Fruit fly (Drosophila melanogaster): Measurements from ENCODE around the gene CG17734.
A peak's percentile ranks its signal among the peaks of the same experiment; 100 is the strongest.

The CG17734 gene

dm6 chr3R:11196648-11197388 lies 47.0 kb downstream of the CG17734 start (continued):
- peak; percentile 82 for TF ChIP-seq pum (GFP tag; optimal IDR thresholded peaks at IDR 0.05)
- peak; percentile 31 for TF ChIP-seq CG12236 (GFP tag; optimal IDR thresholded peaks at IDR 0.05)
- TF ChIP-seq CG34224 (GFP tag; IDR thresholded peaks at IDR 0.05; ENCODE audit: partially characterized antibody): no peak
- no peak for TF ChIP-seq yki (optimal IDR thresholded peaks at IDR 0.05)
- peak; percentile 90 for TF ChIP-seq Rx (GFP tag; IDR thresholded peaks at IDR 0.05)
- peak; percentile 95 for TF ChIP-seq ssp (GFP tag; IDR thresholded peaks at IDR 0.05)
- TF ChIP-seq Dref (GFP tag; IDR thresholded peaks at IDR 0.05): peak; percentile 44
- TF ChIP-seq CG14667 (GFP tag; IDR thresholded peaks at IDR 0.05): peak; percentile 96
- TF ChIP-seq CG12391 (tag; optimal IDR thresholded peaks at IDR 0.05): peak; percentile 99
- peak; percentile 86 for TF ChIP-seq CG4617 (GFP tag; optimal IDR thresholded peaks at IDR 0.05; ENCODE audit: borderline replicate concordance)
- TF ChIP-seq Ssrp (tag; optimal IDR thresholded peaks at IDR 0.05): peak; percentile 100
- peak; percentile 96 for TF ChIP-seq CG11723 (GFP tag; optimal IDR thresholded peaks at IDR 0.05)
- peak; percentile 18 for TF ChIP-seq CG15479 (GFP tag; optimal IDR thresholded peaks at IDR 0.05)
- peak; percentile 98 for TF ChIP-seq CG12104 (GFP tag; optimal IDR thresholded peaks at IDR 0.05)
- peak; percentile 98 for TF ChIP-seq run (tag; optimal IDR thresholded peaks at IDR 0.05)
- peak; percentile 65 for TF ChIP-seq repo (GFP tag; optimal IDR thresholded peaks at IDR 0.05)
- TF ChIP-seq trem (tag; optimal IDR thresholded peaks at IDR 0.05): peak; percentile 86
- TF ChIP-seq CG13624 (GFP tag; optimal IDR thresholded peaks at IDR 0.05): peak; percentile 97
- TF ChIP-seq Side (GFP tag; optimal IDR thresholded peaks at IDR 0.05): peak; percentile 59
- TF ChIP-seq crol (GFP tag; IDR thresholded peaks at IDR 0.05): peak; percentile 73
- peak; percentile 96 for TF ChIP-seq CG18476 (GFP tag; optimal IDR thresholded peaks at IDR 0.05)
- TF ChIP-seq CG12219 (GFP tag; optimal IDR thresholded peaks at IDR 0.05): peak; percentile 92
- peak; percentile 83 to 96 for TF ChIP-seq Pdp1 (GFP tag; optimal IDR thresholded peaks at IDR 0.05)
- TF ChIP-seq Chrac-16 (GFP tag; optimal IDR thresholded peaks at IDR 0.05): peak; percentile 92
- peak; percentile 97 for TF ChIP-seq CG10543 (GFP tag; optimal IDR thresholded peaks at IDR 0.05)
- TF ChIP-seq tio (GFP tag; optimal IDR thresholded peaks at IDR 0.05): peak; percentile 96
- TF ChIP-seq Hr3 (GFP tag; optimal IDR thresholded peaks at IDR 0.05): peak; percentile 99
- TF ChIP-seq CG17186 (GFP tag; optimal IDR thresholded peaks at IDR 0.05): peak; percentile 80
- peak; percentile 96 for TF ChIP-seq CG17829 (tag; optimal IDR thresholded peaks at IDR 0.05)
- TF ChIP-seq odd (GFP tag; optimal IDR thresholded peaks at IDR 0.05): peak; percentile 98
- TF ChIP-seq CG11695 (GFP tag; IDR thresholded peaks at IDR 0.05): peak; percentile 99
- peak; percentile 99 for TF ChIP-seq sob (GFP tag; IDR thresholded peaks at IDR 0.05)
- no peak for TF ChIP-seq CG33213 (GFP tag; optimal IDR thresholded peaks at IDR 0.05)
- TF ChIP-seq CG15696 (tag; optimal IDR thresholded peaks at IDR 0.05): peak; percentile 90
- TF ChIP-seq vfl (GFP tag; optimal IDR thresholded peaks at IDR 0.05): peak; percentile 76
- peak; percentile 85 for TF ChIP-seq CG4854 (GFP tag; optimal IDR thresholded peaks at IDR 0.05)
- peak; percentile 98 for TF ChIP-seq CG3847 (GFP tag; IDR thresholded peaks at IDR 0.05)
- peak; percentile 97 for TF ChIP-seq CG3163 (GFP tag; optimal IDR thresholded peaks at IDR 0.05)
- peak; percentile 66 for TF ChIP-seq CG31365 (tag; optimal IDR thresholded peaks at IDR 0.05)
- TF ChIP-seq dan (GFP tag; IDR thresholded peaks at IDR 0.05): peak; percentile 64; the same call in 1 of the 2 replicates
- TF ChIP-seq p53 (GFP tag; optimal IDR thresholded peaks at IDR 0.05): peak; percentile 29
- TF ChIP-seq zfh1 (GFP tag; IDR thresholded peaks at IDR 0.05): peak; percentile 97
- TF ChIP-seq CG33557 (GFP tag; optimal IDR thresholded peaks at IDR 0.05): peak; percentile 90
- TF ChIP-seq lilli (GFP tag; optimal IDR thresholded peaks at IDR 0.05): peak; percentile 94
- peak; percentile 55 for TF ChIP-seq NC2β (GFP tag; optimal IDR thresholded peaks at IDR 0.05)
- peak; percentile 98 for TF ChIP-seq ttk (GFP tag; IDR thresholded peaks at IDR 0.05)
- peak; percentile 81 for TF ChIP-seq pnt (GFP tag; optimal IDR thresholded peaks at IDR 0.05)
- TF ChIP-seq CG7357 (GFP tag; IDR thresholded peaks at IDR 0.05): peak; percentile 96
- peak; percentile 83 for TF ChIP-seq corto (GFP tag; optimal IDR thresholded peaks at IDR 0.05)
- peak; percentile 96 for TF ChIP-seq Lim3 (GFP tag; IDR thresholded peaks at IDR 0.05)
